Fruit fly (Drosophila melanogaster) whole organism, wandering third instar larva: ENCODE results near the gene CG3285.

ENCODE experiments used
- Dfd ChIP-seq: fragments of >200 bp; optimal IDR thresholded peaks from 2 replicates; lab custom pipeline; 2017; ENCODE audit warnings: missing biosample characterization, missing genetic modification characterization
- GATAd ChIP-seq: sonication (Bioruptor generic); optimal IDR thresholded peaks from 2 replicates; lab custom pipeline; 2016; ENCODE audit warnings: missing biosample characterization, missing genetic modification characterization
- HLH106 ChIP-seq: fragments of 200-800 bp; optimal IDR thresholded peaks from 3 replicates; lab custom pipeline; 2019; ENCODE audit warnings: missing biosample characterization, mild to moderate bottlenecking, missing genetic modification characterization, moderate library complexity
- Jra ChIP-seq: sonication (Bioruptor generic); optimal IDR thresholded peaks from 2 replicates; lab custom pipeline; 2016; ENCODE audit warnings: missing biosample characterization, missing genetic modification characterization
- OdsH ChIP-seq: fragments of 200-800 bp; sonication (Bioruptor generic); optimal IDR thresholded peaks from 2 replicates; lab custom pipeline; 2016; ENCODE audit warnings: missing biosample characterization, mild to moderate bottlenecking, missing genetic modification characterization
- dmrt93B ChIP-seq: fragments of 200-800 bp; sonication (Bioruptor generic); optimal IDR thresholded peaks from 2 replicates; lab custom pipeline; 2018; ENCODE audit warnings: missing biosample characterization, mild to moderate bottlenecking, missing genetic modification characterization
- h ChIP-seq: fragments of 200-800 bp; sonication (Bioruptor generic); optimal IDR thresholded peaks from 3 replicates; lab custom pipeline; 2016; ENCODE audit warnings: missing biosample characterization, mild to moderate bottlenecking, missing genetic modification characterization
- pan ChIP-seq: fragments of >200 bp; optimal IDR thresholded peaks from 2 replicates; lab custom pipeline; 2017
- rgr ChIP-seq: fragments of 200-800 bp; sonication (Bioruptor generic); optimal IDR thresholded peaks from 3 replicates; lab custom pipeline; 2016; ENCODE audit warnings: missing biosample characterization, mild to moderate bottlenecking, missing genetic modification characterization
- sage ChIP-seq: fragments of 200-800 bp; sonication (Bioruptor generic); optimal IDR thresholded peaks from 2 replicates; lab custom pipeline; 2016; ENCODE audit warnings: missing biosample characterization, mild to moderate bottlenecking, missing genetic modification characterization

DNA sequence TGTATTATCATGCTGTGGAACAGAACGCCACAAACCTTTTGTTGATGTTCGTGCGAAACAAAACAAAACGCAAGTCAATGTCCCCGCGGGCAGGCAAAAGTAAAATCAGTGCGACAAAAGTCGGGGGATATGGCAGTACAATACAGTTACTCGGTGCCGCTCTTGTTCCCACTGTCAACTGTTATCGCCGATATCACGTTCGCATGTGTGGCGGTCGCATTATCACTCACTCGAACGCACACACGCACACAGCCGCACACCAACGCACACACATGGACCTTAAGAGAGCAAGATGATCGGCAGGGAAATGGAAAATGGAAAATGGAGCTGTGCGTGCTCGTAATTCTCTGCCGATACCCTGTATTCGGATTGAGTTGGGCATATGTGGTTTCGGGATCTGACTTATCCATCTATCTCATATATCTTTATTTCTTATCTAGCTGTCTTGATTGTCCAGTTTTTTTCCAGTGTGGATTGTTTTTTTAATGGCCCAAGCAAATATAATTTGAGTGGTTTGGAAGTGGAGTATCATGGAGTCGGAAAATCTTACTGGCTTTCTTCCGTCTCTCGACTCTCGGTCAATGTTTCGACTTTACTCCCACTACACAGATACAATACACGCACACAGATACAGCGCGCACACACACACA is 8.0 kb downstream of the CG3285 start:
- TF ChIP-seq GATAd (GFP tag; lab: Kevin White, UChicago) (no peak), dmrt93B (GFP tag; lab: Kevin White, UChicago) (peak; percentile 28), Jra (GFP tag; lab: Kevin White, UChicago) (no peak), Dfd (GFP tag; lab: Kevin White, UChicago) (no peak), HLH106 (tag; lab: Kevin White, UChicago) (peak; percentile 40), OdsH (GFP tag; lab: Kevin White, UChicago) (peak; percentile 36), sage (peak; percentile 36), pan (lab: Kevin White, UChicago) (no peak), h (GFP tag; lab: Kevin White, UChicago) (peak; percentile 30), rgr (GFP tag; lab: Kevin White, UChicago) (peak; percentile 35)
